Fruit fly (Drosophila melanogaster): Measurements from ENCODE around the gene ppk15.

ppk15 gene

dm6 chr3R:26440455-26441196 is 37.2 kb upstream of the ppk15 start, which contains the start of gene tx:
Gene tx (plus strand): TSS chr3R:26440778.
- TF ChIP-seq CG12768 (GFP tag; optimal IDR thresholded peaks at IDR 0.05) (no peak), Crg-1 (GFP tag; optimal IDR thresholded peaks at IDR 0.05) (no peak), CG7045 (GFP tag; optimal IDR thresholded peaks at IDR 0.05) (no peak), ovo (GFP tag; optimal IDR thresholded peaks at IDR 0.05) (peak; percentile 46), cnc (optimal IDR thresholded peaks at IDR 0.05) (no peak), toe (GFP tag; optimal IDR thresholded peaks at IDR 0.05) (no peak), cic (GFP tag; optimal IDR thresholded peaks at IDR 0.05) (peak; percentile 35), pad (GFP tag; optimal IDR thresholded peaks at IDR 0.05) (no peak), CG33017 (tag; optimal IDR thresholded peaks at IDR 0.05) (no peak), bab1 (GFP tag; optimal IDR thresholded peaks at IDR 0.05) (no peak), Mnt (GFP tag; optimal IDR thresholded peaks at IDR 0.05) (no peak), Clk (GFP tag; optimal IDR thresholded peaks at IDR 0.05) (no peak)

DNA sequence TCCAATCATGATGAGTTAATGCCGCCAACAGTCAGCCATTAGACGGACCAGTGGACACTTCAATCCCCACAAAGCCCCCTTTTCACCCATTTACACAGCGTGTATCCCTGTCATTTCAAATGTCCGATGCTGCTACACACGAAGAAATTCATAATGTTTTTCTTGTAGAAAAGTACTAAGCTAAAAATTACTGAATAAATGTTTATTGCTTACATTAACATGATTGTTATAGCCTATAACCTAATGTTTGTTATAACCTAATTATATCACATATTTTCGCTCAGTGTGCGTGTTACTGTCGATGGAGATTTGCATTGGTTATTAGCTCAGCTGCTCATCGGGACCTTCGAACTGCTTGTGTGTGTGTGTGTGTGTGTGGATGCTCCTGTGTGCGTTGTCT is 33.1 kb upstream of the ppk15 start:
- TF ChIP-seq CG12768 (GFP tag; optimal IDR thresholded peaks at IDR 0.05) (no peak), CG7045 (GFP tag; optimal IDR thresholded peaks at IDR 0.05) (no peak), CG1620 (GFP tag; optimal IDR thresholded peaks at IDR 0.05) (no peak), toe (GFP tag; optimal IDR thresholded peaks at IDR 0.05) (no peak), Clk (GFP tag; optimal IDR thresholded peaks at IDR 0.05) (no peak), kay (GFP tag; ENCODE audit: borderline replicate concordance) (no peak)

- TF ChIP-seq tj (GFP tag; optimal IDR thresholded peaks at IDR 0.05) (no peak), Mnt (GFP tag; optimal IDR thresholded peaks at IDR 0.05) (no peak), CG12768 (GFP tag; optimal IDR thresholded peaks at IDR 0.05) (no peak)
Measured at dm6 chr3R:26436001-26436400, 32.5 kb upstream of the ppk15 start.

DNA sequence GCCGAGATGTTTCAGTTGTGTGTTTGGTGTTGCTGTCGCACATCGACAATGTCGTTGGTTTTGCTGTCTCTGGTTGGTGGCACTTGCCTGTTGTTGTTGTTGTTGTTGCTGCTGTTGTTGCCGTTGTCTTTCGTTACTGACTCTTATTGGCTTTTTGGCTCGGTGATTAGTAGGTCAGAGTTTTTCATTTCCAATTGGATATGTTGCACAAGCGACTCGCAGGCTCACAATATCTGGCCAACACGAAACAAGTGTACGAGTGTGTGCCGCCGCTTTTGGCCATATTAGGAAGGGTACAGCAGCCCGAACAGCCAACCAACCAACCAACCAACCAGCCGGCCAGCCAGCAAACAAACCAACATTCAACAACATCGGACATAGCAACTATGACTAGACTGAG is 30.3 kb upstream of the ppk15 start:
- TF ChIP-seq ovo (GFP tag; optimal IDR thresholded peaks at IDR 0.05) (no peak), CG33017 (tag; optimal IDR thresholded peaks at IDR 0.05) (no peak), CG1620 (GFP tag; optimal IDR thresholded peaks at IDR 0.05) (no peak), bab1 (GFP tag; optimal IDR thresholded peaks at IDR 0.05) (no peak)

- TF ChIP-seq Clk (GFP tag; optimal IDR thresholded peaks at IDR 0.05) = no peak
- TF ChIP-seq cic (GFP tag; optimal IDR thresholded peaks at IDR 0.05) = no peak
- no peak for TF ChIP-seq CG5204 (GFP tag; optimal IDR thresholded peaks at IDR 0.05)
- TF ChIP-seq kay (GFP tag; ENCODE audit: borderline replicate concordance) = no peak
- no peak for TF ChIP-seq pad (GFP tag; optimal IDR thresholded peaks at IDR 0.05)
- no peak for TF ChIP-seq CG14711 (tag; optimal IDR thresholded peaks at IDR 0.05)
- no peak for TF ChIP-seq toe (GFP tag; optimal IDR thresholded peaks at IDR 0.05)
- no peak for TF ChIP-seq CG33017 (tag; optimal IDR thresholded peaks at IDR 0.05)
- TF ChIP-seq Crg-1 (GFP tag; optimal IDR thresholded peaks at IDR 0.05) = no peak
- no peak for TF ChIP-seq tj (GFP tag; optimal IDR thresholded peaks at IDR 0.05)
- TF ChIP-seq CG11617 (GFP tag; optimal IDR thresholded peaks at IDR 0.05) = no peak
Measured at dm6 chr3R:26432978-26433377, 29.5 kb upstream of the ppk15 start.

dm6 chr3R:26432526-26432925 is 29.1 kb upstream of the ppk15 start:
- peak; percentile 37 for TF ChIP-seq kay (GFP tag; ENCODE audit: borderline replicate concordance)
- TF ChIP-seq cic (GFP tag; optimal IDR thresholded peaks at IDR 0.05) = no peak

DNA sequence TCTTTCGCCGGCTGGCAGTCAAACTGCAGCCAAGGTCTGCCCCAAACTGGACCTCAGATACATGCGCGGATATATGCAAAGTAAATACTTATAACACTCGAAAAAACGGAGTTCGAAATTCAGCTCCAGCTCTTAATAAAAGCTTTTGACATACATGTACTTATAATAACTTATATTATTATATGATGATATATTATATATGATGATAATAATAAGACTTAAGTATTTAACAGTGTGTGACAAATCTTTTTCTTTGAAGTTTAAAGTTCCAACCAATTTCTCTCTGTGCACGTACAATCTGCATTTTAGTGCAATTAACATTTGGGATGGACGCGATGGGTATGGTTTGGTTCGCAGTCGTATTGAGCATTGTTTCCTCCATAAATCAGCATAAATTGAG is 26.2 kb upstream of the ppk15 start:
- no peak for TF ChIP-seq toe (GFP tag; optimal IDR thresholded peaks at IDR 0.05)
- no peak for TF ChIP-seq Clk (GFP tag; optimal IDR thresholded peaks at IDR 0.05)
- no peak for TF ChIP-seq Mnt (GFP tag; optimal IDR thresholded peaks at IDR 0.05)
- TF ChIP-seq CG7101 (tag; optimal IDR thresholded peaks at IDR 0.05) = no peak
- TF ChIP-seq pad (GFP tag; optimal IDR thresholded peaks at IDR 0.05) = no peak
- TF ChIP-seq CG12768 (GFP tag; optimal IDR thresholded peaks at IDR 0.05) = no peak
- no peak for TF ChIP-seq ovo (GFP tag; optimal IDR thresholded peaks at IDR 0.05)
- no peak for TF ChIP-seq Crg-1 (GFP tag; optimal IDR thresholded peaks at IDR 0.05)

- no peak for TF ChIP-seq ovo (GFP tag; optimal IDR thresholded peaks at IDR 0.05)
- TF ChIP-seq toe (GFP tag; optimal IDR thresholded peaks at IDR 0.05) = no peak
- TF ChIP-seq CG5204 (GFP tag; optimal IDR thresholded peaks at IDR 0.05) = no peak
Measured at dm6 chr3R:26428220-26428619, 24.8 kb upstream of the ppk15 start.

DNA sequence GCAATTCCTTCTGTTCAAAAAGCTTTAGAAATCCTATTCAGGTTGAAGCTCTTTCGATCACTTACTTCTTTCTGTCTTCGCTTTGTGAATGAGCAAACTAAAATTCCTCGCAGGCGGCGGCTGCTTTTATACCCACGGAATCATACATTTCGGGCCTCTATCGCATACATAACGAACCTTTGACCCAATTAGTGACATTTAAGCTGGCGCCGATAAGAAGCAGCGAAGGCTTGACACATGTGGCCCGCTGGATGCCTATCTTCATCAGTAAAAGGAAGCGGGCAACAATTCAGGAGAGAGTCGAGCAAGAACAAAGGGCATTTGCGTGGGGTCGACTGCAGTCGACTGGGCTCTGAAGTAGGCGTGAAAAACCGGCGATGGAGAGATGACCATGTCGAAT is 22.2 kb upstream of the ppk15 start, which contains the start of gene CG34291:
Gene CG34291, minus strand, starts transcription at position 101 of the 400 bp plus-strand sequence.
- TF ChIP-seq CG33017 (tag; optimal IDR thresholded peaks at IDR 0.05) = no peak
- TF ChIP-seq tj (GFP tag; optimal IDR thresholded peaks at IDR 0.05) = no peak
- no peak for TF ChIP-seq CG14711 (tag; optimal IDR thresholded peaks at IDR 0.05)
- no peak for TF ChIP-seq kay (GFP tag; ENCODE audit: borderline replicate concordance)

Measured in whole organism, adult.